Fruit fly (Drosophila melanogaster): ENCODE data around the gene Rcd4.

Rcd4 gene

dm6 chr2L:8370364-8371326 is 12.0 kb upstream of the Rcd4 start, which contains the start of gene CG17292 (continued):
- peak; percentile 3 for TF ChIP-seq mam (GFP tag; optimal IDR thresholded peaks at IDR 0.05)
- TF ChIP-seq hbn (GFP tag; IDR thresholded peaks at IDR 0.05; ENCODE audit: partially characterized antibody), result peak; percentile 76
- no peak for TF ChIP-seq CG12299 (tag; optimal IDR thresholded peaks at IDR 0.05)
- TF ChIP-seq tll (GFP tag; optimal IDR thresholded peaks at IDR 0.05), result no peak
- peak; percentile 83 for TF ChIP-seq nerfin-2 (GFP tag; IDR thresholded peaks at IDR 0.05; ENCODE audit: partially characterized antibody)
- TF ChIP-seq so (GFP tag; IDR thresholded peaks at IDR 0.05), result peak; percentile 76; the same call in 2 of the 3 replicates
- TF ChIP-seq cato (GFP tag; optimal IDR thresholded peaks at IDR 0.05; ENCODE audit: borderline replicate concordance), result no peak
- TF ChIP-seq CG16815 (GFP tag; optimal IDR thresholded peaks at IDR 0.05), result no peak
- TF ChIP-seq CG6654 (GFP tag; optimal IDR thresholded peaks at IDR 0.05), result no peak
- TF ChIP-seq zfh2 (GFP tag; optimal IDR thresholded peaks at IDR 0.05), result peak; percentile 1
- no peak for TF ChIP-seq Chrac-16 (GFP tag; optimal IDR thresholded peaks at IDR 0.05)
- TF ChIP-seq Hmx (GFP tag; optimal IDR thresholded peaks at IDR 0.05), result no peak
- TF ChIP-seq zen2 (GFP tag; IDR thresholded peaks at IDR 0.05; ENCODE audit: partially characterized antibody), result peak; percentile 82
- no peak for TF ChIP-seq CG14667 (GFP tag; IDR thresholded peaks at IDR 0.05)
- TF ChIP-seq CG16863 (GFP tag; optimal IDR thresholded peaks at IDR 0.05), result peak; percentile 6
- TF ChIP-seq nau (GFP tag; optimal IDR thresholded peaks at IDR 0.05), result peak; percentile 76
- peak; percentile 27 for TF ChIP-seq NfI (GFP tag; optimal IDR thresholded peaks at IDR 0.05)
- TF ChIP-seq CG3407 (GFP tag; optimal IDR thresholded peaks at IDR 0.05), result peak; percentile 51
- no peak for TF ChIP-seq CG8290 (GFP tag; optimal IDR thresholded peaks at IDR 0.05)
- TF ChIP-seq CG8290 (tag; optimal IDR thresholded peaks at IDR 0.05), result peak in 1 of 2 experiments; percentile 88
- TF ChIP-seq Sin3A (optimal IDR thresholded peaks at IDR 0.05), result no peak
- no peak for TF ChIP-seq CG18476 (GFP tag; optimal IDR thresholded peaks at IDR 0.05)
- peak; percentile 25 for TF ChIP-seq CG11504 (tag; optimal IDR thresholded peaks at IDR 0.05)
- peak; percentile 33 for TF ChIP-seq CG15601 (tag; optimal IDR thresholded peaks at IDR 0.05)
- TF ChIP-seq sd (tag; optimal IDR thresholded peaks at IDR 0.05), result peak; percentile 97
- TF ChIP-seq CG4360 (GFP tag; IDR thresholded peaks at IDR 0.05), result no peak
- peak; percentile 54; the same call in 1 of the 2 replicates for TF ChIP-seq onecut (GFP tag; IDR thresholded peaks at IDR 0.05)
- peak; percentile 91 for TF ChIP-seq knrl (GFP tag; IDR thresholded peaks at IDR 0.05; ENCODE audit: partially characterized antibody)
- peak; percentile 66 for TF ChIP-seq E2f2 (GFP tag; IDR thresholded peaks at IDR 0.05)
- TF ChIP-seq crc (GFP tag; optimal IDR thresholded peaks at IDR 0.05), result no peak
- TF ChIP-seq CG11085 (GFP tag; IDR thresholded peaks at IDR 0.05), result peak; percentile 32; the same call in 1 of the 2 replicates
- TF ChIP-seq CG5180 (GFP tag; optimal IDR thresholded peaks at IDR 0.05), result peak; percentile 39
- TF ChIP-seq HLH54F (GFP tag; optimal IDR thresholded peaks at IDR 0.05), result no peak
- no peak for TF ChIP-seq fu2 (GFP tag; optimal IDR thresholded peaks at IDR 0.05)
- TF ChIP-seq CG5953 (GFP tag; IDR thresholded peaks at IDR 0.05), result peak; percentile 43; the same call in 1 of the 2 replicates
- TF ChIP-seq crp (GFP tag; optimal IDR thresholded peaks at IDR 0.05), result peak in 1 of 2 experiments; percentile 32
- TF ChIP-seq CG2120 (GFP tag; optimal IDR thresholded peaks at IDR 0.05), result peak; percentile 60
- TF ChIP-seq lola (GFP tag; optimal IDR thresholded peaks at IDR 0.05), result no peak
- peak; percentile 76 for TF ChIP-seq CG18764 (GFP tag; optimal IDR thresholded peaks at IDR 0.05)
- peak; percentile 91 for TF ChIP-seq abd-A (tag; optimal IDR thresholded peaks at IDR 0.05)
- TF ChIP-seq CG14710 (tag; optimal IDR thresholded peaks at IDR 0.05), result peak; percentile 14
- TF ChIP-seq lov (optimal IDR thresholded peaks at IDR 0.05), result no peak
- 0 out of 3 replicates have a peak, but pooled peaks have one; percentile 55 for TF ChIP-seq lov (GFP tag; IDR thresholded peaks at IDR 0.05)
- no peak for TF ChIP-seq D (optimal IDR thresholded peaks at IDR 0.05)
- TF ChIP-seq D (GFP tag; optimal IDR thresholded peaks at IDR 0.05), result no peak
- TF ChIP-seq aop (GFP tag; IDR thresholded peaks at IDR 0.05), result no peak
- peak; percentile 45 for TF ChIP-seq CG1792 (GFP tag; optimal IDR thresholded peaks at IDR 0.05)
- TF ChIP-seq stc (GFP tag; IDR thresholded peaks at IDR 0.05), result 0 out of 2 replicates have a peak, but pooled peaks have one; percentile 40

Data from whole organism, embryonic.